Worm (Caenorhabditis elegans) whole organism, young adult: Measurements from ENCODE around the gene F17E9.4.

Experiments used
- B0261.1 ChIP-seq: sonication (generic microtip); optimal IDR thresholded peaks from 2 replicates; lab custom pipeline; 2016; ENCODE audit warnings: mild to moderate bottlenecking, missing genetic modification characterization, moderate library complexity, missing compliant biosample characterization
- B0336.3 ChIP-seq: fragments of 200-800 bp; sonication (Bioruptor generic); IDR thresholded peaks from 2 replicates; pipeline ENCODE4 v1.3.6; 2022; ENCODE audit warnings: missing genetic modification characterization, missing compliant biosample characterization
- C17E4.6 ChIP-seq: fragments of 200-800 bp; sonication (Bioruptor generic); IDR thresholded peaks from 2 replicates; pipeline ENCODE4 v1.3.6; 2022; ENCODE audit warnings: missing genetic modification reagents, missing genetic modification characterization, missing compliant biosample characterization
- F37B4.10 ChIP-seq: fragments of 200-800 bp; sonication (Bioruptor generic); IDR thresholded peaks from 2 replicates; pipeline ENCODE4 v1.3.6; 2022; ENCODE audit warnings: missing genetic modification characterization, missing compliant biosample characterization
- F39B2.1 ChIP-seq: fragments of 200-800 bp; sonication (Bioruptor generic); IDR thresholded peaks from 2 replicates; pipeline ENCODE4 v1.3.6; 2022; ENCODE audit warnings: missing genetic modification reagents, missing genetic modification characterization, missing compliant biosample characterization
- F52B5.7 ChIP-seq: sonication (generic microtip); optimal IDR thresholded peaks from 2 replicates; lab custom pipeline; 2016; ENCODE audit warnings: mild to moderate bottlenecking, missing genetic modification characterization, missing compliant biosample characterization
- F57A8.1 ChIP-seq: fragments of 200-800 bp; sonication (Bioruptor generic); optimal IDR thresholded peaks from 2 replicates; lab custom pipeline; 2018; ENCODE audit warnings: mild to moderate bottlenecking, missing genetic modification characterization, moderate library complexity, missing compliant biosample characterization
- Y53F4B.3 ChIP-seq: fragments of 200-800 bp; sonication (Bioruptor generic); IDR thresholded peaks from 2 replicates; pipeline ENCODE4 v1.3.6; 2022; ENCODE audit warnings: missing genetic modification reagents, missing genetic modification characterization, missing compliant biosample characterization
- Y56A3A.18 ChIP-seq: fragments of 200-800 bp; sonication (Bioruptor generic); IDR thresholded peaks from 2 replicates; pipeline ENCODE4 v1.3.6; 2022; ENCODE audit warnings: missing genetic modification reagents, missing genetic modification characterization, missing compliant biosample characterization
- Y95B8A.8 ChIP-seq: fragments of 200-800 bp; sonication (Bioruptor generic); IDR thresholded peaks from 2 replicates; pipeline ENCODE4 v1.3.6; 2022; ENCODE audit warnings: missing genetic modification reagents, missing genetic modification characterization, missing compliant biosample characterization
- ZK185.1 ChIP-seq: sonication (generic microtip); optimal IDR thresholded peaks from 2 replicates; lab custom pipeline; 2016; ENCODE audit warnings: mild to moderate bottlenecking, missing genetic modification characterization, missing compliant biosample characterization; ENCODE audit not compliant: poor library complexity, severe bottlenecking
- akir-1 ChIP-seq: fragments of 200-800 bp; sonication (Bioruptor generic); optimal IDR thresholded peaks from 2 replicates; lab custom pipeline; 2018; ENCODE audit warnings: mild to moderate bottlenecking, missing genetic modification characterization, moderate library complexity, missing compliant biosample characterization
- aptf-2 ChIP-seq: fragments of 200-800 bp; sonication (Bioruptor generic); conservative IDR thresholded peaks from 2 replicates; pipeline ENCODE4 v1.3.6; 2022; ENCODE audit warnings: missing genetic modification reagents, missing genetic modification characterization, missing compliant biosample characterization
- bed-1 ChIP-seq: fragments of 200-800 bp; sonication (Bioruptor generic); IDR thresholded peaks from 2 replicates; pipeline ENCODE4 v1.3.6; 2022; ENCODE audit warnings: missing genetic modification reagents, missing genetic modification characterization, missing compliant biosample characterization
- ccch-3 ChIP-seq: fragments of 200-800 bp; sonication (Bioruptor generic); optimal IDR thresholded peaks from 2 replicates; lab custom pipeline; 2018; ENCODE audit warnings: mild to moderate bottlenecking, missing genetic modification characterization, missing compliant biosample characterization
- cebp-2 ChIP-seq: fragments of 200-800 bp; sonication (Bioruptor generic); IDR thresholded peaks from 2 replicates; pipeline ENCODE4 v1.3.6; 2022; ENCODE audit warnings: missing genetic modification characterization, missing compliant biosample characterization
- ceh-40 ChIP-seq: fragments of 200-800 bp; sonication (Bioruptor generic); IDR thresholded peaks from 2 replicates; pipeline ENCODE4 v1.3.6; 2022; ENCODE audit warnings: missing genetic modification characterization, missing compliant biosample characterization
- ceh-79 ChIP-seq: sonication (generic microtip); optimal IDR thresholded peaks from 2 replicates; lab custom pipeline; 2017; ENCODE audit warnings: mild to moderate bottlenecking, missing genetic modification characterization, missing compliant biosample characterization
- chd-7 ChIP-seq: sonication (generic microtip); optimal IDR thresholded peaks from 2 replicates; lab custom pipeline; 2016; ENCODE audit warnings: mild to moderate bottlenecking, missing genetic modification characterization, moderate library complexity, missing compliant biosample characterization
- efl-1 ChIP-seq: fragments of 150-350 bp; optimal IDR thresholded peaks from 2 replicates; lab custom pipeline; 2014; ENCODE audit warnings: missing biosample characterization, missing genetic modification reagents, missing genetic modification characterization
- egl-18 ChIP-seq: fragments of 200-800 bp; sonication (Bioruptor generic); IDR thresholded peaks from 2 replicates; pipeline ENCODE4 v1.3.6; 2022; ENCODE audit warnings: missing genetic modification reagents, missing genetic modification characterization, missing compliant biosample characterization
- egl-44 ChIP-seq: fragments of 200-800 bp; sonication (Bioruptor generic); IDR thresholded peaks from 2 replicates; pipeline ENCODE4 v1.3.6; 2022; ENCODE audit warnings: missing genetic modification reagents, missing genetic modification characterization, missing compliant biosample characterization
- egrh-3 ChIP-seq: fragments of 200-800 bp; sonication (Bioruptor generic); IDR thresholded peaks from 2 replicates; pipeline ENCODE4 v1.3.6; 2022; ENCODE audit warnings: missing genetic modification reagents, missing genetic modification characterization, missing compliant biosample characterization
- ets-4 ChIP-seq: fragments of 200-800 bp; sonication (Bioruptor generic); optimal IDR thresholded peaks from 2 replicates; lab custom pipeline; 2018; ENCODE audit warnings: mild to moderate bottlenecking, missing genetic modification characterization, missing compliant biosample characterization
- hmg-1.2 ChIP-seq: fragments of 200-800 bp; sonication (Bioruptor generic); IDR thresholded peaks from 2 replicates; pipeline ENCODE4 v1.3.6; 2022; ENCODE audit warnings: missing genetic modification reagents, missing genetic modification characterization, missing compliant biosample characterization
- hmg-20 ChIP-seq: fragments of 200-800 bp; sonication (Bioruptor generic); IDR thresholded peaks from 2 replicates; pipeline ENCODE4 v1.3.6; 2022; ENCODE audit warnings: missing genetic modification reagents, missing genetic modification characterization, missing compliant biosample characterization
- hsf-1 ChIP-seq: fragments of 200-800 bp; sonication (Bioruptor generic); IDR thresholded peaks from 2 replicates; pipeline ENCODE4 v1.3.6; 2022; ENCODE audit warnings: missing genetic modification reagents, missing genetic modification characterization, missing compliant biosample characterization
- lag-1 ChIP-seq: fragments of 200-800 bp; sonication (Bioruptor generic); IDR thresholded peaks from 2 replicates; pipeline ENCODE4 v1.3.6; 2022; ENCODE audit warnings: missing genetic modification reagents, missing genetic modification characterization, missing compliant biosample characterization
- let-526 ChIP-seq: fragments of 200-800 bp; sonication (Bioruptor generic); IDR thresholded peaks from 2 replicates; pipeline ENCODE4 v1.3.6; 2022; ENCODE audit warnings: missing genetic modification reagents, missing genetic modification characterization, missing compliant biosample characterization
- let-607 ChIP-seq, 2 experiments: fragments of 200-800 bp in 1 of 2; sonication (Bioruptor generic) in 1 of 2; sonication (generic microtip) in 1 of 2; optimal IDR thresholded peaks; 2 replicates each; lab custom pipeline; 2016 to 2018; ENCODE audit warnings: mild to moderate bottlenecking in 2 of 2, missing compliant biosample characterization in 2 of 2, missing genetic modification characterization in 2 of 2, moderate library complexity in 2 of 2, missing genotype in 1 of 2
- lin-40 ChIP-seq: sonication (generic microtip); optimal IDR thresholded peaks from 2 replicates; lab custom pipeline; 2016; ENCODE audit warnings: missing genetic modification characterization, mild to moderate bottlenecking, missing compliant biosample characterization, missing genotype, missing genetic modification reagents
- lir-1 ChIP-seq: fragments of 200-800 bp; sonication (Bioruptor generic); conservative IDR thresholded peaks from 2 replicates; pipeline ENCODE4 v1.3.6; 2022; ENCODE audit warnings: missing genetic modification reagents, missing genetic modification characterization, missing compliant biosample characterization
- madf-6 ChIP-seq: fragments of 200-800 bp; sonication (Bioruptor generic); IDR thresholded peaks from 2 replicates; pipeline ENCODE4 v1.3.6; 2022; ENCODE audit warnings: missing genetic modification reagents, missing genetic modification characterization, missing compliant biosample characterization
- mes-4 ChIP-seq: sonication (generic microtip); optimal IDR thresholded peaks from 2 replicates; lab custom pipeline; 2016; ENCODE audit warnings: missing genotype, missing genetic modification characterization, missing compliant biosample characterization
- nhr-120 ChIP-seq: fragments of 200-800 bp; sonication (Bioruptor generic); IDR thresholded peaks from 2 replicates; pipeline ENCODE4 v1.3.6; 2022; ENCODE audit warnings: missing genetic modification characterization, missing compliant biosample characterization
- nhr-179 ChIP-seq: sonication (generic microtip); optimal IDR thresholded peaks from 2 replicates; lab custom pipeline; 2016; ENCODE audit warnings: mild to moderate bottlenecking, missing genetic modification characterization, missing compliant biosample characterization
- nhr-27 ChIP-seq: fragments of 200-800 bp; sonication (Bioruptor generic); optimal IDR thresholded peaks from 2 replicates; lab custom pipeline; 2018; ENCODE audit warnings: mild to moderate bottlenecking, missing genetic modification characterization, moderate library complexity, missing compliant biosample characterization
- nhr-90 ChIP-seq: sonication (generic microtip); optimal IDR thresholded peaks from 2 replicates; lab custom pipeline; 2016; ENCODE audit warnings: missing genotype, mild to moderate bottlenecking, missing genetic modification characterization, missing compliant biosample characterization
- rec-8 ChIP-seq, 2 experiments: sonication (generic microtip); optimal IDR thresholded peaks; 2 replicates each; lab custom pipeline; 2016; ENCODE audit warnings: mild to moderate bottlenecking in 2 of 2, missing genetic modification characterization in 2 of 2, missing genetic modification reagents in 2 of 2, missing genotype in 2 of 2, missing biosample characterization in 1 of 2, missing compliant biosample characterization in 1 of 2, moderate library complexity in 1 of 2
- rpc-1 ChIP-seq, 2 experiments: fragments of 150-350 bp in 1 of 2; sonication (generic microtip) in 1 of 2; optimal IDR thresholded peaks; 2 replicates each; lab custom pipeline; 2014 to 2018; ENCODE audit warnings: missing biosample characterization in 1 of 2, missing genetic modification characterization in 1 of 2, missing genetic modification reagents in 1 of 2, missing genotype in 1 of 2
- sea-2 ChIP-seq: fragments of 200-800 bp; sonication (Bioruptor generic); IDR thresholded peaks from 2 replicates; pipeline ENCODE4 v1.3.6; 2022; ENCODE audit warnings: missing genetic modification characterization, missing compliant biosample characterization
- tbp1 ChIP-seq: fragments of 200-800 bp; sonication (Bioruptor generic); optimal IDR thresholded peaks from 2 replicates; lab custom pipeline; 2018; ENCODE audit warnings: mild to moderate bottlenecking, missing genetic modification characterization, missing compliant biosample characterization
- unc-130 ChIP-seq: sonication (generic microtip); optimal IDR thresholded peaks from 2 replicates; lab custom pipeline; 2016; ENCODE audit warnings: missing genetic modification reagents, missing genetic modification characterization, missing compliant biosample characterization
- xnd-1 ChIP-seq: sonication (generic microtip); optimal IDR thresholded peaks from 2 replicates; lab custom pipeline; 2016; ENCODE audit warnings: missing genotype, missing genetic modification reagents, missing genetic modification characterization, missing compliant biosample characterization
- zfh-2 ChIP-seq: fragments of 200-800 bp; sonication (Bioruptor generic); conservative IDR thresholded peaks from 2 replicates; pipeline ENCODE4 v1.3.6; 2022; ENCODE audit warnings: missing genetic modification reagents, missing genetic modification characterization, missing compliant biosample characterization
- ztf-22 ChIP-seq: fragments of 200-800 bp; sonication (Bioruptor generic); optimal IDR thresholded peaks from 2 replicates; lab custom pipeline; 2018; ENCODE audit warnings: mild to moderate bottlenecking, missing genetic modification characterization, moderate library complexity, missing compliant biosample characterization
- ztf-3 ChIP-seq: fragments of 200-800 bp; sonication (Bioruptor generic); optimal IDR thresholded peaks from 2 replicates; lab custom pipeline; 2018; ENCODE audit warnings: mild to moderate bottlenecking, missing genetic modification characterization, missing compliant biosample characterization

The F17E9.4 gene

ce11 chrIV:8375381-8375780 lies 27.2 kb downstream of the F17E9.4 start (continued):
- peak; percentile 51 to 76 for TF ChIP-seq rec-8 (tag; optimal IDR thresholded peaks at IDR 0.05; lab: Kevin White, UChicago)
- no peak for TF ChIP-seq ztf-22 (GFP tag; lab: Kevin White, UChicago)
- TF ChIP-seq ztf-3 (GFP tag; lab: Kevin White, UChicago): no peak
- TF ChIP-seq F39B2.1: no peak
- TF ChIP-seq egl-18 (GFP tag; lab: Robert Waterston, UW): no peak
- 0 out of 2 replicates have a peak, but pooled peaks have one; percentile 37 for TF ChIP-seq hmg-20 (GFP tag; lab: Robert Waterston, UW)
- TF ChIP-seq aptf-2 (GFP tag; lab: Robert Waterston, UW): no peak
- no peak for TF ChIP-seq ets-4 (GFP tag; lab: Kevin White, UChicago)
- TF ChIP-seq ccch-3: peak; percentile 50
- no peak for TF ChIP-seq akir-1 (GFP tag; lab: Kevin White, UChicago)
- peak; percentile 56 for TF ChIP-seq ceh-79 (tag; lab: Kevin White, UChicago)
- no peak for TF ChIP-seq let-526 (GFP tag; lab: Robert Waterston, UW)
- peak; percentile 43; the same call in 1 of the 2 replicates for TF ChIP-seq C17E4.6 (GFP tag; lab: Robert Waterston, UW)
- TF ChIP-seq ceh-40 (GFP tag; lab: Robert Waterston, UW): no peak
- TF ChIP-seq F52B5.7 (tag; lab: Kevin White, UChicago): peak; percentile 74
- 0 out of 2 replicates have a peak, but pooled peaks have one; percentile 45 for TF ChIP-seq lir-1 (GFP tag; lab: Robert Waterston, UW)
- TF ChIP-seq ZK185.1 (tag; lab: Kevin White, UChicago): peak; percentile 85
- TF ChIP-seq zfh-2 (GFP tag; lab: Robert Waterston, UW): no peak
- peak; percentile 87 for TF ChIP-seq rpc-1 (optimal IDR thresholded peaks at IDR 0.05; lab: Kevin White, UChicago)
- TF ChIP-seq rpc-1 (tag; optimal IDR thresholded peaks at IDR 0.05; lab: Kevin White, UChicago): peak; percentile 86
- no peak for TF ChIP-seq sea-2 (GFP tag; lab: Robert Waterston, UW)
- TF ChIP-seq Y95B8A.8: peak; percentile 80
- TF ChIP-seq F57A8.1 (GFP tag; lab: Kevin White, UChicago): no peak
- TF ChIP-seq F37B4.10 (GFP tag; lab: Robert Waterston, UW): no peak
- no peak for TF ChIP-seq nhr-179 (tag; lab: Kevin White, UChicago)
- TF ChIP-seq efl-1: peak; percentile 18
- TF ChIP-seq madf-6 (GFP tag; lab: Robert Waterston, UW): peak; percentile 58; the same call in 1 of the 2 replicates
- peak; percentile 89 for TF ChIP-seq tbp1 (GFP tag; lab: Kevin White, UChicago)
- peak; percentile 82 for TF ChIP-seq nhr-90 (tag; lab: Kevin White, UChicago)
- no peak for TF ChIP-seq cebp-2 (GFP tag; lab: Robert Waterston, UW)
- TF ChIP-seq hsf-1 (GFP tag; lab: Robert Waterston, UW): no peak
- TF ChIP-seq egl-44 (GFP tag; lab: Robert Waterston, UW): peak; percentile 67; the same call in 1 of the 2 replicates
- no peak for TF ChIP-seq lag-1 (GFP tag; lab: Robert Waterston, UW)
- TF ChIP-seq hmg-1.2 (GFP tag; lab: Robert Waterston, UW): peak; percentile 63
- TF ChIP-seq xnd-1 (tag; lab: Kevin White, UChicago): no peak
- TF ChIP-seq unc-130 (GFP tag; lab: Kevin White, UChicago): peak; percentile 85
- no peak for TF ChIP-seq nhr-120 (GFP tag; lab: Robert Waterston, UW)
- TF ChIP-seq Y53F4B.3 (GFP tag; lab: Robert Waterston, UW): peak; percentile 20; the same call in 1 of the 2 replicates
- 0 out of 2 replicates have a peak, but pooled peaks have one; percentile 35 for TF ChIP-seq Y56A3A.18 (GFP tag; lab: Robert Waterston, UW)
- TF ChIP-seq B0336.3 (GFP tag; lab: Robert Waterston, UW): peak; percentile 83
- TF ChIP-seq chd-7: peak; percentile 60
- peak in 1 of 2 experiments; percentile 50 for TF ChIP-seq let-607 (tag; optimal IDR thresholded peaks at IDR 0.05; lab: Kevin White, UChicago)
- peak; percentile 64 for TF ChIP-seq lin-40 (tag; lab: Kevin White, UChicago)
- TF ChIP-seq B0261.1 (tag; lab: Kevin White, UChicago): peak; percentile 77
- TF ChIP-seq nhr-27 (tag; lab: Kevin White, UChicago): peak; percentile 21
- no peak for TF ChIP-seq egrh-3 (GFP tag; lab: Robert Waterston, UW)
- peak; percentile 73 for TF ChIP-seq mes-4 (tag; lab: Kevin White, UChicago)
- TF ChIP-seq bed-1 (GFP tag; lab: Robert Waterston, UW): no peak
